Fruit fly (Drosophila melanogaster): ENCODE results near the gene CG34310.

dm6 chr2L:6649085-6649754 is 14.2 kb upstream of the CG34310 start, which contains the start of the genes CG31635 and Tango1:
- TF ChIP-seq CG8478 (optimal IDR thresholded peaks at IDR 0.05), result no peak
- no peak for TF ChIP-seq psq (optimal IDR thresholded peaks at IDR 0.05)
- TF ChIP-seq EcR (GFP tag; optimal IDR thresholded peaks at IDR 0.05), result no peak
- TF ChIP-seq Dll (optimal IDR thresholded peaks at IDR 0.05), result no peak
- TF ChIP-seq pan (optimal IDR thresholded peaks at IDR 0.05), result no peak
- no peak for TF ChIP-seq usp (GFP tag; optimal IDR thresholded peaks at IDR 0.05)

Measured in whole organism.